Fruit fly (Drosophila melanogaster): ENCODE results near the gene Golgin104.

Gene Golgin104

DNA sequence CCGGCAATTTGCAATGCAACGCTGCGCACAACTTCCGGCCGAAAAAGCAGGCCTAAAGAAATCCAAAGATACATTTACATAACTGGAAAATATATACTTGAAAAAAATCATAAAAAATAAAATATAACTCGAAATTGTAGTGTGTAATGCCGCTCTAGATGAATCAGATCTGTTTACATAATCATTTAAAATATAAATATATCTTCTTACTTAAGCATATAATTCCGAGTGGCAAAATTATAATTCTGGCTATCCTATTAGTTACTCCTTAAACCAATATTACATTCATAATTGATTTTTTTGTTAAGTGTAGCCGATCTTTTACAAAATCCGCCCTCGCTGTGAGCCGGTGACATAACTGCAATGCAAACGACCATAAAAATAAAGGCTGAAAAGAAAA is 12.3 kb downstream of the Golgin104 start (continued):
- no peak for TF ChIP-seq ase (GFP tag; IDR thresholded peaks at IDR 0.05)
- TF ChIP-seq sna (GFP tag; IDR thresholded peaks at IDR 0.05; ENCODE audit: partially characterized antibody) = no peak
- no peak for TF ChIP-seq lab (GFP tag; optimal IDR thresholded peaks at IDR 0.05)
- no peak for TF ChIP-seq ham (GFP tag; IDR thresholded peaks at IDR 0.05)

- TF ChIP-seq CG12769 (tag; optimal IDR thresholded peaks at IDR 0.05) (peak; percentile 8), pan (optimal IDR thresholded peaks at IDR 0.05) (no peak), pan (GFP tag; optimal IDR thresholded peaks at IDR 0.05 in 1 of 2, IDR thresholded peaks at IDR 0.05 in 1 of 2) (peak in 1 of 2 experiments; percentile 14), sisA (GFP tag; IDR thresholded peaks at IDR 0.05) (no peak), CG2199 (GFP tag; IDR thresholded peaks at IDR 0.05) (no peak), BtbVII (GFP tag; optimal IDR thresholded peaks at IDR 0.05) (no peak), Blimp-1 (GFP tag; optimal IDR thresholded peaks at IDR 0.05) (peak; percentile 8), pho (GFP tag; optimal IDR thresholded peaks at IDR 0.05) (no peak)
Measured at dm6 chr3L:16338703-16339102, 13.0 kb downstream of the Golgin104 start, which contains the start of gene CG4998. TSS of gene CG4998 (plus strand) at chr3L:16339003.

dm6 chr3L:16337739-16338138 is 14.0 kb downstream of the Golgin104 start:
- peak; percentile 47 for TF ChIP-seq oc (tag; optimal IDR thresholded peaks at IDR 0.05)
- peak; percentile 62 for TF ChIP-seq pros (GFP tag; optimal IDR thresholded peaks at IDR 0.05)
- 0 out of 3 replicates have a peak, but pooled peaks have one; percentile 25 for TF ChIP-seq CG6175 (GFP tag; IDR thresholded peaks at IDR 0.05)
- TF ChIP-seq onecut (GFP tag; IDR thresholded peaks at IDR 0.05) = peak; percentile 61
- peak; percentile 83 for TF ChIP-seq vvl (GFP tag; IDR thresholded peaks at IDR 0.05)
- TF ChIP-seq CG12769 (tag; optimal IDR thresholded peaks at IDR 0.05) = peak; percentile 68
- no peak for TF ChIP-seq CG2678 (tag; optimal IDR thresholded peaks at IDR 0.05)
- no peak for TF ChIP-seq B-H1 (GFP tag; IDR thresholded peaks at IDR 0.05)
- TF ChIP-seq ftz-f1 (GFP tag; optimal IDR thresholded peaks at IDR 0.05) = peak; percentile 48
- TF ChIP-seq chinmo (GFP tag; IDR thresholded peaks at IDR 0.05; ENCODE audit: partially characterized antibody) = peak; percentile 71; the same call in 1 of the 4 replicates
- TF ChIP-seq CG2116 (GFP tag; optimal IDR thresholded peaks at IDR 0.05) = no peak
- peak; percentile 47 for TF ChIP-seq Awh (GFP tag; IDR thresholded peaks at IDR 0.05)
- peak; percentile 2 for TF ChIP-seq Ets65A (GFP tag)
- 0 out of 2 replicates have a peak, but pooled peaks have one; percentile 10 for TF ChIP-seq CG32532 (GFP tag; IDR thresholded peaks at IDR 0.05)
- 0 out of 2 replicates have a peak, but pooled peaks have one; percentile 10 for TF ChIP-seq CG43689 (GFP tag; IDR thresholded peaks at IDR 0.05)
- TF ChIP-seq Med (GFP tag) = peak; percentile 20
- TF ChIP-seq sd (tag; optimal IDR thresholded peaks at IDR 0.05) = peak; percentile 66
- peak; percentile 63 for TF ChIP-seq Blimp-1 (GFP tag; optimal IDR thresholded peaks at IDR 0.05)
- no peak for TF ChIP-seq trh (GFP tag; optimal IDR thresholded peaks at IDR 0.05)
- TF ChIP-seq CG7786 (GFP tag; optimal IDR thresholded peaks at IDR 0.05) = no peak

- TF ChIP-seq Dp (GFP tag; optimal IDR thresholded peaks at IDR 0.05) (no peak), kah (GFP tag; optimal IDR thresholded peaks at IDR 0.05) (no peak), ems (GFP tag; optimal IDR thresholded peaks at IDR 0.05) (no peak), MESR4 (GFP tag; optimal IDR thresholded peaks at IDR 0.05) (no peak), E2f2 (GFP tag; IDR thresholded peaks at IDR 0.05) (peak; percentile 9; the same call in 1 of the 2 replicates), wek (GFP tag; optimal IDR thresholded peaks at IDR 0.05) (no peak), CG11723 (GFP tag; optimal IDR thresholded peaks at IDR 0.05) (no peak), CG15514 (GFP tag; optimal IDR thresholded peaks at IDR 0.05) (peak; percentile 96), CG8290 (GFP tag; optimal IDR thresholded peaks at IDR 0.05) (no peak), CG8290 (tag; optimal IDR thresholded peaks at IDR 0.05) (peak in 1 of 2 experiments; percentile 31), CG11504 (tag; optimal IDR thresholded peaks at IDR 0.05) (no peak), NK7.1 (GFP tag; optimal IDR thresholded peaks at IDR 0.05) (no peak), Six4 (GFP tag; optimal IDR thresholded peaks at IDR 0.05) (no peak), grau (tag; optimal IDR thresholded peaks at IDR 0.05) (no peak), Med (GFP tag) (peak; percentile 75), Pdp1 (GFP tag; optimal IDR thresholded peaks at IDR 0.05) (peak in 1 of 2 experiments; percentile 65), CG31388 (GFP tag; optimal IDR thresholded peaks at IDR 0.05) (no peak), Deaf1 (tag; optimal IDR thresholded peaks at IDR 0.05) (no peak), Spps (tag; optimal IDR thresholded peaks at IDR 0.05) (no peak)
Measured at dm6 chr3L:16334876-16335275, 16.9 kb downstream of the Golgin104 start.
